Worm (Caenorhabditis elegans) whole organism, L3 larva: ENCODE measurements around the gene tag-244.

Source experiments
- R02D3.7 ChIP-seq: fragments of 150-350 bp; optimal IDR thresholded peaks from 2 replicates; lab custom pipeline; 2014; ENCODE audit warnings: missing biosample characterization, missing genetic modification characterization
- ZK546.5 ChIP-seq: sonication (generic microtip); optimal IDR thresholded peaks from 2 replicates; lab custom pipeline; 2017; ENCODE audit warnings: missing biosample characterization, missing genetic modification characterization
- aly-2 ChIP-seq: fragments of 150-350 bp; optimal IDR thresholded peaks from 2 replicates; lab custom pipeline; 2014; ENCODE audit warnings: missing biosample characterization, missing genetic modification characterization
- ama-1 ChIP-seq: fragments of 150-350 bp; optimal IDR thresholded peaks from 2 replicates; lab custom pipeline; 2018
- ceh-28 ChIP-seq: fragments of 150-350 bp; optimal IDR thresholded peaks from 2 replicates; lab custom pipeline; 2014; ENCODE audit warnings: missing biosample characterization, missing genetic modification reagents, missing genetic modification characterization
- ceh-82 ChIP-seq: fragments of 150-350 bp; optimal IDR thresholded peaks from 2 replicates; lab custom pipeline; 2014; ENCODE audit warnings: missing biosample characterization, missing genetic modification characterization
- egl-27 ChIP-seq: sonication (generic microtip); optimal IDR thresholded peaks from 4 replicates; lab custom pipeline; 2017; ENCODE audit warnings: missing biosample characterization, missing genetic modification reagents, missing genetic modification characterization
- elt-1 ChIP-seq: fragments of 150-350 bp; optimal IDR thresholded peaks from 2 replicates; lab custom pipeline; 2014; ENCODE audit warnings: missing biosample characterization, missing genetic modification characterization
- elt-2 ChIP-seq: sonication (generic microtip); optimal IDR thresholded peaks from 2 replicates; lab custom pipeline; 2016; ENCODE audit warnings: missing genetic modification reagents, mild to moderate bottlenecking, missing genetic modification characterization, missing compliant biosample characterization
- eor-1 ChIP-seq, 2 experiments: fragments of 150-350 bp; optimal IDR thresholded peaks; 2 replicates each; lab custom pipeline; 2014 to 2018; ENCODE audit warnings: missing biosample characterization in 2 of 2, missing genetic modification characterization in 2 of 2
- fkh-10 ChIP-seq: sonication (generic microtip); optimal IDR thresholded peaks from 2 replicates; lab custom pipeline; 2017; ENCODE audit warnings: missing biosample characterization, missing genetic modification reagents, missing genetic modification characterization
- fos-1 ChIP-seq: fragments of 150-350 bp; optimal IDR thresholded peaks from 2 replicates; lab custom pipeline; 2014; ENCODE audit warnings: missing biosample characterization, missing genetic modification characterization
- jun-1 ChIP-seq: fragments of 150-350 bp; optimal IDR thresholded peaks from 2 replicates; lab custom pipeline; 2014; ENCODE audit warnings: missing biosample characterization, missing genetic modification reagents, missing genetic modification characterization
- lin-15B ChIP-seq: fragments of 150-350 bp; optimal IDR thresholded peaks from 2 replicates; lab custom pipeline; 2014; ENCODE audit warnings: missing biosample characterization, missing genetic modification characterization
- lsy-12 ChIP-seq: sonication (generic microtip); optimal IDR thresholded peaks from 2 replicates; lab custom pipeline; 2016; ENCODE audit warnings: mild to moderate bottlenecking, missing genetic modification characterization, missing compliant biosample characterization
- mdl-1 ChIP-seq: fragments of 150-350 bp; optimal IDR thresholded peaks from 2 replicates; lab custom pipeline; 2014; ENCODE audit warnings: missing biosample characterization, missing genetic modification characterization
- nfya-1 ChIP-seq: sonication (generic microtip); optimal IDR thresholded peaks from 2 replicates; lab custom pipeline; 2017; ENCODE audit warnings: missing genetic modification characterization, mild to moderate bottlenecking, missing compliant biosample characterization, antibody characterized with exemption, moderate library complexity; ENCODE audit not compliant: insufficient read depth
- nhr-11 ChIP-seq: fragments of 150-350 bp; optimal IDR thresholded peaks from 2 replicates; lab custom pipeline; 2014; ENCODE audit warnings: missing biosample characterization, missing genetic modification characterization
- nhr-12 ChIP-seq: fragments of 150-350 bp; optimal IDR thresholded peaks from 2 replicates; lab custom pipeline; 2014; ENCODE audit warnings: missing biosample characterization, missing genetic modification characterization
- nhr-23 ChIP-seq: fragments of 150-350 bp; optimal IDR thresholded peaks from 2 replicates; lab custom pipeline; 2014; ENCODE audit warnings: missing biosample characterization, missing genetic modification reagents, missing genetic modification characterization
- nhr-25 ChIP-seq: sonication (generic microtip); optimal IDR thresholded peaks from 2 replicates; lab custom pipeline; 2017; ENCODE audit warnings: missing biosample characterization, missing genetic modification characterization
- nhr-28 ChIP-seq: fragments of 150-350 bp; optimal IDR thresholded peaks from 2 replicates; lab custom pipeline; 2014; ENCODE audit warnings: missing biosample characterization, missing genetic modification characterization
- nhr-67 ChIP-seq: fragments of 150-350 bp; optimal IDR thresholded peaks from 2 replicates; lab custom pipeline; 2014; ENCODE audit warnings: missing biosample characterization, missing genetic modification characterization
- nhr-77 ChIP-seq: fragments of 150-350 bp; optimal IDR thresholded peaks from 2 replicates; lab custom pipeline; 2014; ENCODE audit warnings: missing biosample characterization, missing genetic modification characterization
- pqm-1 ChIP-seq: fragments of 150-350 bp; optimal IDR thresholded peaks from 2 replicates; lab custom pipeline; 2017; ENCODE audit warnings: missing biosample characterization, missing genetic modification characterization, inconsistent platforms
- sea-2 ChIP-seq: fragments of 150-350 bp; sonication (generic microtip); optimal IDR thresholded peaks from 4 replicates; lab custom pipeline; 2014; ENCODE audit warnings: missing biosample characterization, missing genetic modification reagents, missing genetic modification characterization
- skn-1 ChIP-seq: fragments of 150-350 bp; optimal IDR thresholded peaks from 2 replicates; lab custom pipeline; 2014; ENCODE audit warnings: missing biosample characterization, missing genetic modification characterization
- snpc-4 ChIP-seq: fragments of 150-350 bp; optimal IDR thresholded peaks from 2 replicates; lab custom pipeline; 2014; ENCODE audit warnings: missing biosample characterization, missing genetic modification characterization
- tbx-2 ChIP-seq: sonication (generic microtip); optimal IDR thresholded peaks from 2 replicates; lab custom pipeline; 2016; ENCODE audit warnings: mild to moderate bottlenecking, missing genetic modification characterization, missing compliant biosample characterization
- ztf-4 ChIP-seq: fragments of 150-350 bp; optimal IDR thresholded peaks from 2 replicates; lab custom pipeline; 2014; ENCODE audit warnings: missing biosample characterization, missing genetic modification characterization

tag-244 gene

ce11 chrIV:1548457-1548861 lies 2.2 kb upstream of the tag-244 start, which contains the start of gene col-107:
Gene col-107, plus strand, starts transcription at chrIV:1548721.
- TF ChIP-seq elt-1 (tag; lab: Kevin White, UChicago): peak; percentile 84
- peak; percentile 91 for TF ChIP-seq nhr-25 (tag; lab: Kevin White, UChicago)
- TF ChIP-seq jun-1 (tag; lab: Kevin White, UChicago): no peak
- peak; percentile 35 for TF ChIP-seq nfya-1 (tag; lab: Kevin White, UChicago)
- no peak for TF ChIP-seq nhr-28 (tag; lab: Kevin White, UChicago)

ce11 chrIV:1549095-1550093 lies 1.3 kb upstream of the tag-244 start:
- TF ChIP-seq ama-1 (lab: Kevin White, UChicago): peak; percentile 86
- peak; percentile 1 for TF ChIP-seq nfya-1 (tag; lab: Kevin White, UChicago)
- TF ChIP-seq aly-2 (tag; lab: Kevin White, UChicago): no peak
- no peak for TF ChIP-seq ZK546.5 (tag; lab: Kevin White, UChicago)
- no peak for TF ChIP-seq tbx-2 (tag; lab: Kevin White, UChicago)
- TF ChIP-seq lsy-12 (tag; lab: Kevin White, UChicago): no peak
- no peak for TF ChIP-seq jun-1 (tag; lab: Kevin White, UChicago)
- no peak for TF ChIP-seq nhr-28 (tag; lab: Kevin White, UChicago)
- TF ChIP-seq egl-27 (tag; lab: Kevin White, UChicago): no peak
- TF ChIP-seq nhr-25 (tag; lab: Kevin White, UChicago): peak; percentile 65
- TF ChIP-seq ztf-4 (tag; lab: Kevin White, UChicago): no peak
- TF ChIP-seq mdl-1 (tag; lab: Kevin White, UChicago): no peak
- no peak for TF ChIP-seq nhr-23
- no peak for TF ChIP-seq nhr-11 (tag; lab: Kevin White, UChicago)
- no peak for TF ChIP-seq sea-2 (GFP tag; lab: Kevin White, UChicago)

- TF ChIP-seq ztf-4 (tag; lab: Kevin White, UChicago): no peak
- TF ChIP-seq ceh-82 (tag; lab: Kevin White, UChicago): no peak
- no peak for TF ChIP-seq nhr-12 (tag; lab: Kevin White, UChicago)
- TF ChIP-seq snpc-4: no peak
- TF ChIP-seq elt-2 (tag; lab: Kevin White, UChicago): no peak
- no peak for TF ChIP-seq R02D3.7
- no peak for TF ChIP-seq fos-1
- no peak for TF ChIP-seq nhr-67 (tag; lab: Kevin White, UChicago)
- TF ChIP-seq ceh-28 (tag; lab: Kevin White, UChicago): no peak
- no peak for TF ChIP-seq lin-15B (tag; lab: Kevin White, UChicago)
- TF ChIP-seq nhr-28 (tag; lab: Kevin White, UChicago): no peak
- TF ChIP-seq ZK546.5 (tag; lab: Kevin White, UChicago): no peak
- no peak for TF ChIP-seq nhr-77 (tag; lab: Kevin White, UChicago)
- TF ChIP-seq skn-1 (tag; lab: Kevin White, UChicago): no peak
- TF ChIP-seq pqm-1 (tag; lab: Kevin White, UChicago): no peak
- TF ChIP-seq fkh-10 (GFP tag; lab: Kevin White, UChicago): no peak
Observed at ce11 chrIV:1550131-1550530, 547 bp upstream of the tag-244 start, which contains the start of gene C34H4.5. Gene C34H4.5, minus strand, starts transcription at chrIV:1550231.

- TF ChIP-seq eor-1 (tag; optimal IDR thresholded peaks at IDR 0.05; lab: Kevin White, UChicago): no peak
- TF ChIP-seq elt-2 (tag; lab: Kevin White, UChicago): peak; percentile 62
- TF ChIP-seq pqm-1 (tag; lab: Kevin White, UChicago): peak; percentile 53
Observed at ce11 chrIV:1553195-1553918, 2.7 kb downstream of the tag-244 start, which contains the start of gene C34H4.2. Gene C34H4.2, plus strand, starts transcription at chrIV:1553752.
